Fruit fly (Drosophila melanogaster) whole organism, embryonic: ENCODE results near the gene CG16852.

Experiments
- Atf-2 ChIP-seq: fragments of 200-800 bp; sonication (Bioruptor generic); optimal IDR thresholded peaks from 2 replicates; lab custom pipeline; 2016; ENCODE audit warnings: missing biosample characterization, missing genetic modification characterization
- CG10147 ChIP-seq: fragments of 200-800 bp; sonication (Bioruptor generic); optimal IDR thresholded peaks from 2 replicates; lab custom pipeline; 2019; ENCODE audit warnings: missing biosample characterization, mild to moderate bottlenecking, missing genetic modification characterization, moderate library complexity
- CG10274 ChIP-seq: fragments of 200-800 bp; sonication (Bioruptor generic); optimal IDR thresholded peaks from 3 replicates; lab custom pipeline; 2017; ENCODE audit warnings: missing biosample characterization, mild to moderate bottlenecking, missing genetic modification characterization
- CG10979 ChIP-seq: fragments of 200-800 bp; sonication (Bioruptor generic); optimal IDR thresholded peaks from 2 replicates; lab custom pipeline; 2018; ENCODE audit warnings: missing biosample characterization, mild to moderate bottlenecking, missing genetic modification characterization, moderate library complexity
- CG17186 ChIP-seq: fragments of 200-800 bp; sonication (Bioruptor generic); optimal IDR thresholded peaks from 3 replicates; lab custom pipeline; 2017; ENCODE audit warnings: missing biosample characterization, missing genetic modification reagents, missing genetic modification characterization
- CG17361 ChIP-seq: fragments of 200-800 bp; sonication (Bioruptor generic); IDR thresholded peaks from 3 replicates; pipeline ENCODE4 v1.3.6; 2022; ENCODE audit warnings: missing biosample characterization, missing genetic modification characterization
- CG17568 ChIP-seq: fragments of 200-800 bp; sonication (Bioruptor generic); optimal IDR thresholded peaks from 2 replicates; lab custom pipeline; 2018; ENCODE audit warnings: missing biosample characterization, mild to moderate bottlenecking, missing genetic modification characterization, moderate library complexity
- CG31224 ChIP-seq: fragments of 200-800 bp; sonication (Bioruptor generic); IDR thresholded peaks from 2 replicates; pipeline ENCODE4 v1.3.6; 2022; ENCODE audit warnings: missing biosample characterization, missing genetic modification characterization
- CG31388 ChIP-seq: fragments of 200-800 bp; sonication (Bioruptor generic); optimal IDR thresholded peaks from 2 replicates; lab custom pipeline; 2016; ENCODE audit warnings: missing biosample characterization, missing genetic modification characterization
- CG4328 ChIP-seq: fragments of 200-800 bp; sonication (Bioruptor generic); optimal IDR thresholded peaks from 3 replicates; lab custom pipeline; 2017; ENCODE audit warnings: missing biosample characterization, missing genetic modification reagents, missing genetic modification characterization
- CG4360 ChIP-seq: fragments of 200-800 bp; sonication (Bioruptor generic); IDR thresholded peaks from 2 replicates; pipeline ENCODE4 v1.3.6; 2022; ENCODE audit warnings: missing biosample characterization, missing genetic modification characterization
- CG4404 ChIP-seq: fragments of 200-800 bp; sonication (Bioruptor generic); IDR thresholded peaks from 2 replicates; pipeline ENCODE4 v1.3.6; 2022; ENCODE audit warnings: missing biosample characterization, missing genetic modification characterization
- CG4617 ChIP-seq: fragments of 200-800 bp; sonication (Bioruptor generic); optimal IDR thresholded peaks from 3 replicates; lab custom pipeline; 2016; ENCODE audit warnings: missing biosample characterization, missing genetic modification characterization, borderline replicate concordance
- CG4854 ChIP-seq: fragments of 200-800 bp; sonication (Bioruptor generic); optimal IDR thresholded peaks from 2 replicates; lab custom pipeline; 2016; ENCODE audit warnings: missing biosample characterization, missing genetic modification characterization, inconsistent platforms
- CG6765 ChIP-seq: fragments of 200-800 bp; sonication (Bioruptor generic); optimal IDR thresholded peaks from 3 replicates; lab custom pipeline; 2017; ENCODE audit warnings: missing biosample characterization, mild to moderate bottlenecking, missing genetic modification characterization
- CG8765 ChIP-seq: fragments of 200-800 bp; sonication (Bioruptor generic); IDR thresholded peaks from 2 replicates; pipeline ENCODE4 v1.3.6; 2022; ENCODE audit warnings: missing biosample characterization, missing genetic modification characterization
- D19A ChIP-seq: fragments of 200-800 bp; optimal IDR thresholded peaks from 3 replicates; lab custom pipeline; 2019; ENCODE audit warnings: missing biosample characterization, mild to moderate bottlenecking, missing genetic modification characterization, moderate library complexity
- Doc3 ChIP-seq: fragments of 200-800 bp; sonication (Bioruptor generic); IDR thresholded peaks from 3 replicates; pipeline ENCODE4 v1.3.6; 2022; ENCODE audit warnings: missing biosample characterization, missing genetic modification characterization; ENCODE audit not compliant: partially characterized antibody
- Dref ChIP-seq: fragments of 200-800 bp; sonication (Bioruptor generic); IDR thresholded peaks from 2 replicates; pipeline ENCODE4 v1.3.6; 2022; ENCODE audit warnings: missing biosample characterization, missing genetic modification characterization
- Drgx ChIP-seq: fragments of 200-800 bp; sonication (Bioruptor generic); IDR thresholded peaks from 2 replicates; pipeline ENCODE4 v1.3.6; 2022; ENCODE audit warnings: missing biosample characterization, missing genetic modification characterization
- ERR ChIP-seq: fragments of 200-800 bp; sonication (Bioruptor generic); optimal IDR thresholded peaks from 2 replicates; lab custom pipeline; 2016; ENCODE audit warnings: missing biosample characterization, missing genetic modification characterization
- Eip74EF ChIP-seq, 2 experiments: fragments of 200-800 bp in 1 of 2; fragments of >200 bp in 1 of 2; sonication (Bioruptor generic) in 1 of 2; optimal IDR thresholded peaks; 2 replicates each; lab custom pipeline; 2017 to 2019; ENCODE audit warnings: missing biosample characterization in 2 of 2, missing genetic modification characterization in 2 of 2, mild to moderate bottlenecking in 1 of 2, moderate library complexity in 1 of 2
- Elba2 ChIP-seq: fragments of 200-800 bp; sonication (Bioruptor generic); optimal IDR thresholded peaks from 3 replicates; lab custom pipeline; 2016; ENCODE audit warnings: missing biosample characterization, missing genetic modification characterization
- Ets97D ChIP-seq: fragments of 200-800 bp; sonication (Bioruptor generic); optimal IDR thresholded peaks from 3 replicates; lab custom pipeline; 2016; ENCODE audit warnings: missing biosample characterization, missing genetic modification characterization
- H2.0 ChIP-seq: fragments of 200-800 bp; sonication (Bioruptor generic); IDR thresholded peaks from 2 replicates; pipeline ENCODE4 v1.3.6; 2022; ENCODE audit warnings: missing biosample characterization, missing genetic modification characterization
- Lim3 ChIP-seq: fragments of 200-800 bp; sonication (Bioruptor generic); IDR thresholded peaks from 2 replicates; pipeline ENCODE4 v1.3.6; 2022; ENCODE audit warnings: missing biosample characterization, missing genetic modification characterization
- Meics ChIP-seq: fragments of 200-800 bp; sonication (Bioruptor generic); optimal IDR thresholded peaks from 2 replicates; lab custom pipeline; 2017; ENCODE audit warnings: missing biosample characterization, mild to moderate bottlenecking, missing genetic modification characterization
- Tbp ChIP-seq: fragments of >200 bp; optimal IDR thresholded peaks from 2 replicates; lab custom pipeline; 2018; ENCODE audit warnings: missing biosample characterization, missing genetic modification characterization
- ab ChIP-seq: fragments of 200-800 bp; sonication (Bioruptor generic); optimal IDR thresholded peaks from 2 replicates; lab custom pipeline; 2016; ENCODE audit warnings: missing biosample characterization, missing genetic modification characterization
- al ChIP-seq: fragments of 200-800 bp; sonication (Bioruptor generic); IDR thresholded peaks from 2 replicates; pipeline ENCODE4 v1.3.6; 2022; ENCODE audit warnings: missing biosample characterization, missing genetic modification characterization
- aop ChIP-seq: fragments of 200-800 bp; sonication (Bioruptor generic); IDR thresholded peaks from 2 replicates; pipeline ENCODE4 v1.3.6; 2022; ENCODE audit warnings: missing biosample characterization, missing genetic modification characterization
- cad ChIP-seq: fragments of >200 bp; optimal IDR thresholded peaks from 2 replicates; lab custom pipeline; 2017; ENCODE audit warnings: missing biosample characterization, missing genetic modification characterization
- croc ChIP-seq: fragments of 200-800 bp; sonication (Bioruptor generic); conservative IDR thresholded peaks from 3 replicates; pipeline ENCODE4 v1.3.6; 2022; ENCODE audit warnings: missing biosample characterization, missing genetic modification characterization
- emc ChIP-seq: fragments of 200-800 bp; sonication (Bioruptor generic); optimal IDR thresholded peaks from 2 replicates; lab custom pipeline; 2016; ENCODE audit warnings: missing biosample characterization, missing genetic modification characterization
- exex ChIP-seq: fragments of 200-800 bp; sonication (Bioruptor generic); optimal IDR thresholded peaks from 4 replicates; lab custom pipeline; 2018; ENCODE audit warnings: missing biosample characterization, mild to moderate bottlenecking, missing genetic modification characterization, moderate library complexity
- gcm ChIP-seq: fragments of 200-800 bp; sonication (Bioruptor generic); optimal IDR thresholded peaks from 2 replicates; lab custom pipeline; 2019; ENCODE audit warnings: missing biosample characterization, mild to moderate bottlenecking, missing genetic modification characterization, moderate library complexity
- gfzf ChIP-seq: fragments of 200-800 bp; sonication (Bioruptor generic); optimal IDR thresholded peaks from 2 replicates; lab custom pipeline; 2016; ENCODE audit warnings: missing biosample characterization, mild to moderate bottlenecking, missing genetic modification characterization, moderate library complexity
- gro ChIP-seq: fragments of 200-800 bp; sonication (Bioruptor generic); optimal IDR thresholded peaks from 2 replicates; lab custom pipeline; 2016; ENCODE audit warnings: missing biosample characterization, missing genetic modification characterization
- h ChIP-seq: fragments of >200 bp; optimal IDR thresholded peaks from 2 replicates; lab custom pipeline; 2017
- ind ChIP-seq: fragments of 200-800 bp; sonication (Bioruptor generic); optimal IDR thresholded peaks from 3 replicates; lab custom pipeline; 2016; ENCODE audit warnings: missing biosample characterization, missing genetic modification characterization
- mirr ChIP-seq: fragments of 200-800 bp; sonication (Bioruptor generic); optimal IDR thresholded peaks from 3 replicates; lab custom pipeline; 2018; ENCODE audit warnings: missing biosample characterization, mild to moderate bottlenecking, missing genetic modification characterization
- nerfin-2 ChIP-seq: fragments of 200-800 bp; sonication (Bioruptor generic); IDR thresholded peaks from 2 replicates; pipeline ENCODE4 v1.3.6; 2022; ENCODE audit warnings: missing biosample characterization, missing genetic modification characterization; ENCODE audit not compliant: partially characterized antibody
- nom ChIP-seq: fragments of 200-800 bp; sonication (Bioruptor generic); optimal IDR thresholded peaks from 2 replicates; lab custom pipeline; 2017; ENCODE audit warnings: missing biosample characterization, missing genetic modification characterization, mild to moderate bottlenecking, moderate library complexity, missing genetic modification reagents
- otp ChIP-seq: fragments of 200-800 bp; sonication (Bioruptor generic); IDR thresholded peaks from 3 replicates; pipeline ENCODE4, ENCODE4 v1.3.6; 2022; ENCODE audit warnings: missing biosample characterization, missing genetic modification characterization
- psq ChIP-seq: fragments of 200-800 bp; sonication (Bioruptor generic); optimal IDR thresholded peaks from 2 replicates; lab custom pipeline; 2017; ENCODE audit warnings: missing biosample characterization, missing genetic modification characterization
- sc ChIP-seq, 3 experiments: fragments of >200 bp in 2 of 3; fragments of 200-800 bp in 1 of 3; sonication (Bioruptor generic) in 1 of 3; optimal IDR thresholded peaks; 2 replicates in 2 of 3; 3 replicates in 1 of 3; lab custom pipeline; 2017; ENCODE audit warnings: mild to moderate bottlenecking in 1 of 3, missing biosample characterization in 1 of 3, missing genetic modification characterization in 1 of 3, missing genetic modification reagents in 1 of 3
- unpg ChIP-seq: fragments of 200-800 bp; sonication (Bioruptor generic); optimal IDR thresholded peaks from 3 replicates; lab custom pipeline; 2018; ENCODE audit warnings: missing biosample characterization, mild to moderate bottlenecking, missing genetic modification characterization, moderate library complexity
- wek ChIP-seq: fragments of 200-800 bp; sonication (Bioruptor generic); optimal IDR thresholded peaks from 3 replicates; lab custom pipeline; 2018; ENCODE audit warnings: missing biosample characterization, mild to moderate bottlenecking, missing genetic modification characterization, moderate library complexity
- zen2 ChIP-seq: fragments of 200-800 bp; sonication (Bioruptor generic); IDR thresholded peaks from 3 replicates; pipeline ENCODE4 v1.3.6; 2022; ENCODE audit warnings: missing biosample characterization, missing genetic modification characterization; ENCODE audit not compliant: partially characterized antibody

Gene CG16852

dm6 chr2L:13514262-13514937, 26.2 kb upstream of the CG16852 start (continued):
- peak; percentile 68 for TF ChIP-seq CG10147 (GFP tag; lab: Kevin White, UChicago)
- TF ChIP-seq gcm (GFP tag; lab: Kevin White, UChicago) = peak; percentile 0
- peak; percentile 57 for TF ChIP-seq exex
- TF ChIP-seq mirr (GFP tag; lab: Kevin White, UChicago) = peak; percentile 78
- TF ChIP-seq H2.0 = peak; percentile 49; the same call in 1 of the 2 replicates
- TF ChIP-seq nom (GFP tag; lab: Kevin White, UChicago) = no peak
- TF ChIP-seq Tbp (GFP tag; lab: Kevin White, UChicago) = no peak
- 0 out of 3 replicates have a peak, but pooled peaks have one; percentile 27 for TF ChIP-seq Doc3
- no peak for TF ChIP-seq nerfin-2 (GFP tag; lab: Robert Waterston, UW)
- no peak for TF ChIP-seq psq (GFP tag; lab: Kevin White, UChicago)
- peak; percentile 62 for TF ChIP-seq al (GFP tag; lab: Robert Waterston, UW)
- TF ChIP-seq CG4404 = peak; percentile 55
- no peak for TF ChIP-seq CG31388 (GFP tag; lab: Kevin White, UChicago)
- TF ChIP-seq cad (GFP tag; lab: Kevin White, UChicago) = no peak
- peak; percentile 54; the same call in 1 of the 2 replicates for TF ChIP-seq Drgx (GFP tag; lab: Robert Waterston, UW)
- TF ChIP-seq sc (optimal IDR thresholded peaks at IDR 0.05; lab: Kevin White, UChicago) = no peak
- TF ChIP-seq sc (GFP tag; optimal IDR thresholded peaks at IDR 0.05; lab: Kevin White, UChicago) = no peak
- TF ChIP-seq zen2 (GFP tag; lab: Robert Waterston, UW) = no peak
- TF ChIP-seq Atf-2 (GFP tag; lab: Kevin White, UChicago) = no peak
- no peak for TF ChIP-seq CG4360
- no peak for TF ChIP-seq Ets97D (GFP tag; lab: Kevin White, UChicago)
- TF ChIP-seq aop = no peak
- TF ChIP-seq CG4617 (GFP tag; lab: Kevin White, UChicago) = peak; percentile 6
- TF ChIP-seq CG8765 (GFP tag; lab: Robert Waterston, UW) = peak; percentile 38; the same call in 1 of the 2 replicates
- no peak for TF ChIP-seq gfzf (GFP tag; lab: Kevin White, UChicago)
- TF ChIP-seq gro (GFP tag; lab: Kevin White, UChicago) = no peak
- TF ChIP-seq Dref (GFP tag; lab: Robert Waterston, UW) = no peak
- TF ChIP-seq CG6765 (GFP tag; lab: Kevin White, UChicago) = no peak
- no peak for TF ChIP-seq Elba2 (GFP tag; lab: Kevin White, UChicago)
- peak; percentile 81; the same call in 1 of the 3 replicates for TF ChIP-seq CG17361 (GFP tag; lab: Robert Waterston, UW)
- peak; percentile 31 for TF ChIP-seq CG10979 (tag; lab: Kevin White, UChicago)
- TF ChIP-seq wek (GFP tag; lab: Kevin White, UChicago) = peak; percentile 24
- TF ChIP-seq h (lab: Kevin White, UChicago) = no peak
- peak; percentile 67 for TF ChIP-seq Meics
- no peak for TF ChIP-seq Lim3 (GFP tag; lab: Robert Waterston, UW)
- no peak for TF ChIP-seq Eip74EF (GFP tag; optimal IDR thresholded peaks at IDR 0.05; lab: Kevin White, UChicago)
- no peak for TF ChIP-seq CG17568 (GFP tag; lab: Kevin White, UChicago)
- TF ChIP-seq ERR (GFP tag; lab: Kevin White, UChicago) = no peak
- peak; percentile 54 for TF ChIP-seq CG4328 (GFP tag; lab: Kevin White, UChicago)
- TF ChIP-seq CG31224 (GFP tag; lab: Robert Waterston, UW) = peak; percentile 65
- TF ChIP-seq ab = no peak
- no peak for TF ChIP-seq emc (GFP tag; lab: Kevin White, UChicago)
- no peak for TF ChIP-seq CG17186 (GFP tag; lab: Kevin White, UChicago)
- peak; percentile 34 for TF ChIP-seq CG10274 (GFP tag; lab: Kevin White, UChicago)
- no peak for TF ChIP-seq D19A (tag; lab: Kevin White, UChicago)
- peak; percentile 41; the same call in 1 of the 3 replicates for TF ChIP-seq croc (GFP tag; lab: Robert Waterston, UW)
- no peak; the same call in 2 of the 3 replicates for TF ChIP-seq otp (GFP tag; lab: Robert Waterston, UW)
- TF ChIP-seq unpg (GFP tag; lab: Kevin White, UChicago) = peak; percentile 72
- peak; percentile 56 for TF ChIP-seq ind (GFP tag; lab: Kevin White, UChicago)
- TF ChIP-seq CG4854 (GFP tag; lab: Kevin White, UChicago) = no peak
